Worm (Caenorhabditis elegans): Measurements from ENCODE around the gene clec-242.
"Not testable (repeated sequence)": the region's sequence is repeated elsewhere in the genome, so short reads cannot be mapped to it uniquely, and the experiment has no call there.

The clec-242 gene

ce11 chrV:17245406-17245805 lies at the start of gene clec-242:
TSS of gene clec-242 (minus strand) at chrV:17245506.
- TF ChIP-seq tab-1 (GFP tag; IDR thresholded peaks at IDR 0.05) (no peak), med-1 (GFP tag; optimal IDR thresholded peaks at IDR 0.05; ENCODE audit: insufficient read depth) (no peak), flt-1 (GFP tag; IDR thresholded peaks at IDR 0.05) (no peak), ref-1 (GFP tag; conservative IDR thresholded peaks at IDR 0.05) (no peak), T22C8.4 (GFP tag; IDR thresholded peaks at IDR 0.05) (no peak), ztf-29 (GFP tag; IDR thresholded peaks at IDR 0.05) (no peak), ztf-23 (GFP tag; IDR thresholded peaks at IDR 0.05) (no peak), klf-2 (GFP tag; conservative IDR thresholded peaks at IDR 0.05) (no peak), cog-1 (tag; optimal IDR thresholded peaks at IDR 0.05) (no peak)

ce11 chrV:17292740-17293139 lies 47.4 kb upstream of the clec-242 start:
- no peak for TF ChIP-seq tab-1 (GFP tag; IDR thresholded peaks at IDR 0.05)
- no peak for TF ChIP-seq ztf-23 (GFP tag; IDR thresholded peaks at IDR 0.05)
- no peak for TF ChIP-seq cog-1 (tag; optimal IDR thresholded peaks at IDR 0.05)

ce11 chrV:17284159-17284558 lies 38.9 kb upstream of the clec-242 start:
- TF ChIP-seq ref-1 (GFP tag; conservative IDR thresholded peaks at IDR 0.05) (no peak), ztf-23 (GFP tag; IDR thresholded peaks at IDR 0.05) (no peak), med-1 (GFP tag; optimal IDR thresholded peaks at IDR 0.05; ENCODE audit: insufficient read depth) (no peak), klf-2 (GFP tag; conservative IDR thresholded peaks at IDR 0.05) (no peak), cog-1 (tag; optimal IDR thresholded peaks at IDR 0.05) (no peak), flt-1 (GFP tag; IDR thresholded peaks at IDR 0.05) (no peak), T22C8.4 (GFP tag; IDR thresholded peaks at IDR 0.05) (no peak), ztf-29 (GFP tag; IDR thresholded peaks at IDR 0.05) (no peak), tab-1 (GFP tag; IDR thresholded peaks at IDR 0.05) (no peak)

- TF ChIP-seq cog-1 (tag; optimal IDR thresholded peaks at IDR 0.05) (no peak), ztf-23 (GFP tag; IDR thresholded peaks at IDR 0.05) (no peak), ref-1 (GFP tag; conservative IDR thresholded peaks at IDR 0.05) (no peak), klf-2 (GFP tag; conservative IDR thresholded peaks at IDR 0.05) (no peak)
Observed at ce11 chrV:17273249-17273648, 27.9 kb upstream of the clec-242 start, which contains the start of gene K10G4.10. TSS of gene K10G4.10 (plus strand) at chrV:17273549.

- TF ChIP-seq T22C8.4 (GFP tag; IDR thresholded peaks at IDR 0.05) (no peak), flt-1 (GFP tag; IDR thresholded peaks at IDR 0.05) (no peak), tab-1 (GFP tag; IDR thresholded peaks at IDR 0.05) (no peak), cog-1 (tag; optimal IDR thresholded peaks at IDR 0.05) (no peak)
Observed at ce11 chrV:17272112-17272511, 26.8 kb upstream of the clec-242 start.

- TF ChIP-seq ztf-29 (GFP tag; IDR thresholded peaks at IDR 0.05); ref-1 (GFP tag; conservative IDR thresholded peaks at IDR 0.05); klf-2 (GFP tag; conservative IDR thresholded peaks at IDR 0.05): not testable (repeated sequence)
Observed at ce11 chrV:17264855-17265254, 19.5 kb upstream of the clec-242 start, which contains the start of gene K10G4.3. TSS of gene K10G4.3 (minus strand) at chrV:17264955.

ce11 chrV:17261385-17261784 lies 16.1 kb upstream of the clec-242 start:
- no peak for TF ChIP-seq ztf-23 (GFP tag; IDR thresholded peaks at IDR 0.05)
- TF ChIP-seq tab-1 (GFP tag; IDR thresholded peaks at IDR 0.05): no peak
- TF ChIP-seq med-1 (GFP tag; optimal IDR thresholded peaks at IDR 0.05; ENCODE audit: insufficient read depth): no peak
- no peak for TF ChIP-seq ref-1 (GFP tag; conservative IDR thresholded peaks at IDR 0.05)
- TF ChIP-seq cog-1 (tag; optimal IDR thresholded peaks at IDR 0.05): no peak
- TF ChIP-seq T22C8.4 (GFP tag; IDR thresholded peaks at IDR 0.05): no peak
- no peak for TF ChIP-seq ztf-29 (GFP tag; IDR thresholded peaks at IDR 0.05)
- TF ChIP-seq flt-1 (GFP tag; IDR thresholded peaks at IDR 0.05): no peak

ce11 chrV:17258868-17259267 lies 13.6 kb upstream of the clec-242 start, which contains the start of gene fbxa-85:
TSS of gene fbxa-85 (plus strand) at chrV:17259168.
- TF ChIP-seq tab-1 (GFP tag; IDR thresholded peaks at IDR 0.05) (no peak), T22C8.4 (GFP tag; IDR thresholded peaks at IDR 0.05) (no peak), ref-1 (GFP tag; conservative IDR thresholded peaks at IDR 0.05) (no peak), med-1 (GFP tag; optimal IDR thresholded peaks at IDR 0.05; ENCODE audit: insufficient read depth) (no peak)

- no peak for TF ChIP-seq flt-1 (GFP tag; IDR thresholded peaks at IDR 0.05)
- no peak for TF ChIP-seq tab-1 (GFP tag; IDR thresholded peaks at IDR 0.05)
- TF ChIP-seq T22C8.4 (GFP tag; IDR thresholded peaks at IDR 0.05): no peak
- TF ChIP-seq ztf-29 (GFP tag; IDR thresholded peaks at IDR 0.05): no peak
- no peak for TF ChIP-seq ref-1 (GFP tag; conservative IDR thresholded peaks at IDR 0.05)
- TF ChIP-seq ztf-23 (GFP tag; IDR thresholded peaks at IDR 0.05): no peak
Observed at ce11 chrV:17258244-17258643, 12.9 kb upstream of the clec-242 start.

ce11 chrV:17257637-17258036 lies 12.3 kb upstream of the clec-242 start:
- no peak for TF ChIP-seq med-1 (GFP tag; optimal IDR thresholded peaks at IDR 0.05; ENCODE audit: insufficient read depth)
- TF ChIP-seq klf-2 (GFP tag; conservative IDR thresholded peaks at IDR 0.05): no peak
- TF ChIP-seq tab-1 (GFP tag; IDR thresholded peaks at IDR 0.05): no peak
- TF ChIP-seq cog-1 (tag; optimal IDR thresholded peaks at IDR 0.05): no peak
- TF ChIP-seq T22C8.4 (GFP tag; IDR thresholded peaks at IDR 0.05): no peak
- TF ChIP-seq ztf-29 (GFP tag; IDR thresholded peaks at IDR 0.05): no peak
- no peak for TF ChIP-seq flt-1 (GFP tag; IDR thresholded peaks at IDR 0.05)
- no peak for TF ChIP-seq ref-1 (GFP tag; conservative IDR thresholded peaks at IDR 0.05)
- no peak for TF ChIP-seq ztf-23 (GFP tag; IDR thresholded peaks at IDR 0.05)

ce11 chrV:17255454-17255853 lies 10.1 kb upstream of the clec-242 start, which contains the start of gene srh-115:
TSS of gene srh-115 (plus strand) at chrV:17255754.
- TF ChIP-seq T22C8.4 (GFP tag; IDR thresholded peaks at IDR 0.05): no peak
- no peak for TF ChIP-seq tab-1 (GFP tag; IDR thresholded peaks at IDR 0.05)
